Worm (Caenorhabditis elegans): ENCODE results near the gene mlt-11.

DNA sequence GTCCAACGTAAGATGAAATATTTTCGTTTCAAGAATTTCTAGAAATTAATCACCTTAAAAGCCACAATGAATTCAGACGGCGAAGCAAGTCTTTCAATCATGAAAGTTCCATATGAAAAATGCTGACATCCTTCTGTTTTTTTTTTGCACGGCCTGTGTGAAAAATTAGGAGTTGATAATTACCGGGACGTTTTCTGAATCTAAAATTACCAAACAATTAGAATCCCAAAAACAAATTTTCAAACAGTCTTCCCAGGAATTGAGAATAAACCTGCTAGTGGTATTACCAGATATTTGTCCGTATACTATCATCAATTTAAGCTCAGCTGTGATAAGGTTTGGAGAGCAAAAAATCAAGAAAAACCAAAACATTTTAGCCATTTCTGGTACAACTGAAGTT is 28.7 kb upstream of the mlt-11 start, which contains the start of gene Y44A6B.3:
- TF ChIP-seq tbx-8 (GFP tag; optimal IDR thresholded peaks at IDR 0.05) (no peak), elt-3 (tag; optimal IDR thresholded peaks at IDR 0.05) (no peak), snpc-4 (tag; optimal IDR thresholded peaks at IDR 0.05) (no peak), mls-2 (tag; optimal IDR thresholded peaks at IDR 0.05) (no peak), ceh-43 (GFP tag; optimal IDR thresholded peaks at IDR 0.05) (no peak), blmp-1 (tag; optimal IDR thresholded peaks at IDR 0.05) (no peak)

Data from whole organism, mixed stage, embryonic.